Fruit fly (Drosophila melanogaster): Measurements from ENCODE around the gene knrl.

Gene knrl

DNA sequence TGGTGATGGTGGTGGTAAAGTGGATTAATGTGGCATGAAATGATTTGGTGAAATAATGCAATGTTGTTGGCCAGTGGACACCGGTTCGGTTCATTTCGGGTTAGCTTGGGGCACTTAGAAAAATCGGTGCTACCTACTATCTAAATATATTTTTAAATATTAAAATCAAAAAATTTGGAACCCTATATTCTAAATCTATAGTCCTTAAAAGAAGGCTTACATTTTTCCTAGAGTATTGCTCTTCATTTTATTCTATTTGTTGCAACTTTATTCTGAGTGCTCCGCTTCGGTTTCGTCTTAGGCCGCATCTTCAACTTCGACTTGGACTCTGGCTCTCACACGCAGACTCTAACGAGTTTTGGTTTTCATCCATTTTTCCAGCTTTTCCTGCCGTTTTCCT lies 36.5 kb downstream of the knrl start:
- no peak for TF ChIP-seq D1 (tag; optimal IDR thresholded peaks at IDR 0.05)
- TF ChIP-seq gl (tag; optimal IDR thresholded peaks at IDR 0.05), result no peak
- no peak for TF ChIP-seq fd96Ca (GFP tag; IDR thresholded peaks at IDR 0.05)
- no peak for TF ChIP-seq rn (GFP tag; IDR thresholded peaks at IDR 0.05)
- TF ChIP-seq Ets98B (GFP tag; IDR thresholded peaks at IDR 0.05), result 0 out of 2 replicates have a peak, but pooled peaks have one; percentile 12
- no peak for TF ChIP-seq CG15710 (tag; optimal IDR thresholded peaks at IDR 0.05)
- 0 out of 2 replicates have a peak, but pooled peaks have one; percentile 26 for TF ChIP-seq CG12605 (GFP tag; IDR thresholded peaks at IDR 0.05)
- no peak for TF ChIP-seq Snoo (tag; optimal IDR thresholded peaks at IDR 0.05)
- no peak for TF ChIP-seq CG32121 (GFP tag; IDR thresholded peaks at IDR 0.05)
- no peak for TF ChIP-seq CG8159 (tag; optimal IDR thresholded peaks at IDR 0.05)
- no peak for TF ChIP-seq CG17806 (tag; optimal IDR thresholded peaks at IDR 0.05)
- peak; percentile 50; the same call in 1 of the 3 replicates for TF ChIP-seq CG4496 (GFP tag; IDR thresholded peaks at IDR 0.05)
- TF ChIP-seq EcR (GFP tag; optimal IDR thresholded peaks at IDR 0.05), result no peak
- no peak for TF ChIP-seq CG9948 (tag; optimal IDR thresholded peaks at IDR 0.05)
- TF ChIP-seq Pif1A (GFP tag; optimal IDR thresholded peaks at IDR 0.05), result no peak
- peak; percentile 67 for TF ChIP-seq CG14655 (GFP tag; optimal IDR thresholded peaks at IDR 0.05)
- TF ChIP-seq Pif1B (GFP tag; optimal IDR thresholded peaks at IDR 0.05), result no peak
- TF ChIP-seq CG8301 (tag; optimal IDR thresholded peaks at IDR 0.05), result peak; percentile 56

- TF ChIP-seq Ets98B (GFP tag; IDR thresholded peaks at IDR 0.05) (no peak), fd96Ca (GFP tag; IDR thresholded peaks at IDR 0.05) (no peak), EcR (GFP tag; optimal IDR thresholded peaks at IDR 0.05) (peak; percentile 86), Pif1B (GFP tag; optimal IDR thresholded peaks at IDR 0.05) (peak; percentile 26), CG32121 (GFP tag; IDR thresholded peaks at IDR 0.05) (no peak), CG15710 (tag; optimal IDR thresholded peaks at IDR 0.05) (peak; percentile 75), CG17806 (tag; optimal IDR thresholded peaks at IDR 0.05) (peak; percentile 67), CG9948 (tag; optimal IDR thresholded peaks at IDR 0.05) (peak; percentile 72), CG12605 (GFP tag; IDR thresholded peaks at IDR 0.05) (no peak), CG14655 (GFP tag; optimal IDR thresholded peaks at IDR 0.05) (peak; percentile 62), Pif1A (GFP tag; optimal IDR thresholded peaks at IDR 0.05) (peak; percentile 53), CG10348 (GFP tag; IDR thresholded peaks at IDR 0.05) (no peak), CG8301 (tag; optimal IDR thresholded peaks at IDR 0.05) (peak; percentile 36), CG4496 (GFP tag; IDR thresholded peaks at IDR 0.05) (no peak), rn (GFP tag; IDR thresholded peaks at IDR 0.05) (no peak), CG13204 (GFP tag; optimal IDR thresholded peaks at IDR 0.05) (peak; percentile 23), D1 (tag; optimal IDR thresholded peaks at IDR 0.05) (no peak), CG34367 (tag; optimal IDR thresholded peaks at IDR 0.05) (peak; percentile 61), Snoo (tag; optimal IDR thresholded peaks at IDR 0.05) (peak; percentile 14), CG8159 (tag; optimal IDR thresholded peaks at IDR 0.05) (peak; percentile 82), gl (tag; optimal IDR thresholded peaks at IDR 0.05) (no peak)
Observed at dm6 chr3L:20582354-20582753, 38.1 kb downstream of the knrl start.

- TF ChIP-seq CG10348 (GFP tag; IDR thresholded peaks at IDR 0.05) (no peak), gl (tag; optimal IDR thresholded peaks at IDR 0.05) (no peak), CG17806 (tag; optimal IDR thresholded peaks at IDR 0.05) (no peak), CG12605 (GFP tag; IDR thresholded peaks at IDR 0.05) (no peak), CG8159 (tag; optimal IDR thresholded peaks at IDR 0.05) (no peak), Ets98B (GFP tag; IDR thresholded peaks at IDR 0.05) (no peak), Snoo (tag; optimal IDR thresholded peaks at IDR 0.05) (no peak)
Observed at dm6 chr3L:20580614-20581013, 39.8 kb downstream of the knrl start.

dm6 chr3L:20576504-20576903 lies 44.0 kb downstream of the knrl start:
- TF ChIP-seq CG4496 (GFP tag; IDR thresholded peaks at IDR 0.05) (no peak), CG14655 (GFP tag; optimal IDR thresholded peaks at IDR 0.05) (peak; percentile 16)

DNA sequence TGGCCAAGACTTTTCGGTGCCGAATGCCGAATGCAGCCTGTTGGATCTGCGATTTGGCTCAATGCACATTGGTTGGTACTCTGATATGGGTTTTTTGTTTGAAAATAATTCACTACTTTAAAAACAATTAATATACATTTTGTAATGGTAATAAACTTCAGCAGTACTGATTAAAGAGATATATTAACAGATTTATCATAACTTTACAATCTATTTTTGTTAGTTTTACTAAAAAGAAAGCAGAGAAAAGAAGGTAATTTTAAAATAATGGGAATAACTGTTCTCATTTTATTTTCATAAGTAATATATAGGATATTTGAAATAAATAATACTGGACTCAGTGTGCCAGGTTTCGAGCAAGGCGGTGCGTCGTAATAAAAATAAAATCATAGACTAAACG lies 50.3 kb downstream of the knrl start:
- TF ChIP-seq CG8301 (tag; optimal IDR thresholded peaks at IDR 0.05), result peak; percentile 51
- TF ChIP-seq CG9948 (tag; optimal IDR thresholded peaks at IDR 0.05), result no peak
- TF ChIP-seq CG32121 (GFP tag; IDR thresholded peaks at IDR 0.05), result peak; percentile 45
- TF ChIP-seq CG4496 (GFP tag; IDR thresholded peaks at IDR 0.05), result no peak
- peak; percentile 31 for TF ChIP-seq CG14655 (GFP tag; optimal IDR thresholded peaks at IDR 0.05)

DNA sequence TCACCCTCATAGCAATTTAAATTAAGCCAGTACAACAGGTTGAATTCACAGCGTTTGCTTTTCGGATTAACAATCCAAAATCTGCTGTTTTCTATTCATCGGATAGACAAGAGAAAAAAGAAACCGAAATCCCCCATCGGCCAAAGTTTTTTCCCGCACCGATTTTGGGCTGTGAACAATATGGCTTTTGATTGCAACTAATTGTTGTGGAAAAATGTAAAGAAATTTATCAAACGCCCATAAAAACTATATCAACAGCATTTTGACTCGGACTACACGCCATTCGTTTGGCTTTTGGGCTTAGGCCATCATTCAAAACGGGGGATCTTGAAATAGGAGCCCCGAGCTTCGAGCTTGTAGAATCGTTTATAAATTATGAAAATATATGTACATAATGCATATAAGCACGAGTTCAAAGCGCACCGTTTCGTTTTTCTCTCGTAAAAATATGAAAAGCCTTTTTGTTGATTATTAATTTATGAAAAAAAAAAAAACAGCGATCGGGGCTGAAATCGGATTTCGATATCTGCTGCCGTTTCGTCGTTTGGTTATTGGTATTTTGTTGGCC lies 54.8 kb downstream of the knrl start:
- TF ChIP-seq Snoo (tag; optimal IDR thresholded peaks at IDR 0.05) (no peak), CG9948 (tag; optimal IDR thresholded peaks at IDR 0.05) (no peak), Pif1A (GFP tag; optimal IDR thresholded peaks at IDR 0.05) (no peak), CG17806 (tag; optimal IDR thresholded peaks at IDR 0.05) (no peak), CG4496 (GFP tag; IDR thresholded peaks at IDR 0.05) (no peak), EcR (GFP tag; optimal IDR thresholded peaks at IDR 0.05) (no peak)

- TF ChIP-seq fd96Ca (GFP tag; IDR thresholded peaks at IDR 0.05), result no peak
- no peak for TF ChIP-seq rn (GFP tag; IDR thresholded peaks at IDR 0.05)
Observed at dm6 chr3L:20563767-20564166, 56.7 kb downstream of the knrl start.

All from whole organism, pupa.